Worm (Caenorhabditis elegans): ENCODE results near the gene C49F5.5.

Gene C49F5.5

ce11 chrX:11974629-11975085, 11.3 kb upstream of the C49F5.5 start, which contains the start of gene set-6 (continued):
- TF ChIP-seq dsc-1 (tag; optimal IDR thresholded peaks at IDR 0.05), result no peak
- no peak for TF ChIP-seq Y116A8C.19 (tag; optimal IDR thresholded peaks at IDR 0.05; ENCODE audit: borderline replicate concordance)
- TF ChIP-seq zag-1 (tag; optimal IDR thresholded peaks at IDR 0.05), result no peak
- TF ChIP-seq tbx-2 (tag; optimal IDR thresholded peaks at IDR 0.05), result no peak
- TF ChIP-seq mep-1 (tag; optimal IDR thresholded peaks at IDR 0.05), result peak; percentile 44
- no peak for TF ChIP-seq nhr-90 (tag; optimal IDR thresholded peaks at IDR 0.05; ENCODE audit: poor library complexity)
- no peak for TF ChIP-seq skn-1 (tag; optimal IDR thresholded peaks at IDR 0.05)
- no peak for TF ChIP-seq F16B12.6 (tag; optimal IDR thresholded peaks at IDR 0.05)
- TF ChIP-seq nhr-12 (tag; optimal IDR thresholded peaks at IDR 0.05), result no peak
- TF ChIP-seq hlh-17 (GFP tag; optimal IDR thresholded peaks at IDR 0.05; ENCODE audit: borderline replicate concordance), result no peak

- peak; percentile 0 for TF ChIP-seq swsn-7 (tag; optimal IDR thresholded peaks at IDR 0.05)
- TF ChIP-seq dsc-1 (tag; optimal IDR thresholded peaks at IDR 0.05), result peak; percentile 76
- peak; percentile 15 for TF ChIP-seq sox-4 (tag; optimal IDR thresholded peaks at IDR 0.05)
- TF ChIP-seq nhr-84 (tag; optimal IDR thresholded peaks at IDR 0.05), result no peak
- no peak for TF ChIP-seq pag-3 (tag; optimal IDR thresholded peaks at IDR 0.05; ENCODE audit: borderline replicate concordance, insufficient read depth)
- TF ChIP-seq blmp-1 (tag; optimal IDR thresholded peaks at IDR 0.05), result no peak
- TF ChIP-seq tbx-2 (tag; optimal IDR thresholded peaks at IDR 0.05), result no peak
- TF ChIP-seq fkh-8 (tag; optimal IDR thresholded peaks at IDR 0.05), result peak; percentile 81
- TF ChIP-seq efl-1 (optimal IDR thresholded peaks at IDR 0.05), result no peak
- peak in 1 of 2 experiments; percentile 77 for TF ChIP-seq efl-1 (GFP tag; optimal IDR thresholded peaks at IDR 0.05 in 1 of 2)
- peak; percentile 8 for TF ChIP-seq pax-3 (tag; optimal IDR thresholded peaks at IDR 0.05)
Measured at ce11 chrX:11982065-11982464, 3.9 kb upstream of the C49F5.5 start, which contains the start of gene nhr-167. nhr-167 (minus strand) TSS chrX:11982085.

- TF ChIP-seq C34B4.2 (tag; optimal IDR thresholded peaks at IDR 0.05), result no peak
- no peak for TF ChIP-seq lin-39 (tag; optimal IDR thresholded peaks at IDR 0.05)
- TF ChIP-seq lin-15B (tag; optimal IDR thresholded peaks at IDR 0.05), result no peak
- TF ChIP-seq tlp-1 (tag; optimal IDR thresholded peaks at IDR 0.05), result no peak
- no peak for TF ChIP-seq mdl-1 (tag; optimal IDR thresholded peaks at IDR 0.05)
- no peak for TF ChIP-seq ztf-4 (tag; optimal IDR thresholded peaks at IDR 0.05)
- no peak for TF ChIP-seq snpc-4 (tag; optimal IDR thresholded peaks at IDR 0.05)
- TF ChIP-seq elt-2 (tag; optimal IDR thresholded peaks at IDR 0.05), result no peak
- no peak for TF ChIP-seq grh-1 (GFP tag; IDR thresholded peaks at IDR 0.05)
- TF ChIP-seq vab-15 (tag; optimal IDR thresholded peaks at IDR 0.05), result no peak
- TF ChIP-seq egl-13 (tag; optimal IDR thresholded peaks at IDR 0.05), result no peak
Measured at ce11 chrX:11983576-11984061, 2.4 kb upstream of the C49F5.5 start, which contains the start of gene C49F5.3. C49F5.3 (minus strand) TSS chrX:11983626.

ce11 chrX:11987900-11988364, 1.9 kb downstream of the C49F5.5 start, which contains the start of gene C49F5.6:
C49F5.6 (plus strand) TSS chrX:11988314.
- TF ChIP-seq lsy-2 (tag; optimal IDR thresholded peaks at IDR 0.05) (no peak), fos-1 (tag; optimal IDR thresholded peaks at IDR 0.05) (no peak), dsc-1 (tag; optimal IDR thresholded peaks at IDR 0.05) (peak; percentile 47), efl-1 (optimal IDR thresholded peaks at IDR 0.05) (peak; percentile 37 to 56), efl-1 (GFP tag; optimal IDR thresholded peaks at IDR 0.05 in 1 of 2) (peak; percentile 28 to 33), aly-2 (tag; optimal IDR thresholded peaks at IDR 0.05) (no peak), ceh-8 (GFP tag; optimal IDR thresholded peaks at IDR 0.05) (no peak), dpl-1 (GFP tag; optimal IDR thresholded peaks at IDR 0.05) (peak in 1 of 3 experiments; percentile 41), rnt-1 (tag; optimal IDR thresholded peaks at IDR 0.05) (peak; percentile 15), blmp-1 (tag; optimal IDR thresholded peaks at IDR 0.05) (no peak)

Data from whole organism, L1 larva.